Fruit fly (Drosophila melanogaster): ENCODE data around the gene CG16704.

The CG16704 gene

dm6 chr2L:3698992-3699514, 6.7 kb upstream of the CG16704 start, which contains the start of the genes CG10031 and CG42464:
Gene CG10031, minus strand, starts transcription at chr2L:3699092.
Gene CG42464, plus strand, starts transcription at chr2L:3699464.
- no peak for TF ChIP-seq N (GFP tag; optimal IDR thresholded peaks at IDR 0.05)
- no peak for TF ChIP-seq ey (GFP tag; optimal IDR thresholded peaks at IDR 0.05)
- no peak for TF ChIP-seq woc (GFP tag; optimal IDR thresholded peaks at IDR 0.05)
- no peak for TF ChIP-seq tai (GFP tag; optimal IDR thresholded peaks at IDR 0.05)
- no peak for TF ChIP-seq CG32264 (GFP tag; optimal IDR thresholded peaks at IDR 0.05)
- no peak for TF ChIP-seq sv (GFP tag; optimal IDR thresholded peaks at IDR 0.05)
- TF ChIP-seq Jra (GFP tag; optimal IDR thresholded peaks at IDR 0.05): no peak
- no peak for TF ChIP-seq brk (GFP tag; optimal IDR thresholded peaks at IDR 0.05)
- no peak for TF ChIP-seq usp (GFP tag; optimal IDR thresholded peaks at IDR 0.05)
- no peak for TF ChIP-seq CrebA (GFP tag; optimal IDR thresholded peaks at IDR 0.05; ENCODE audit: borderline replicate concordance)
- TF ChIP-seq h (GFP tag; optimal IDR thresholded peaks at IDR 0.05): no peak
- no peak for TF ChIP-seq dsf (GFP tag; optimal IDR thresholded peaks at IDR 0.05; ENCODE audit: borderline replicate concordance)
- TF ChIP-seq Hnf4 (GFP tag; optimal IDR thresholded peaks at IDR 0.05): no peak
- TF ChIP-seq lola (GFP tag; optimal IDR thresholded peaks at IDR 0.05): no peak
- no peak for TF ChIP-seq Abd-B (GFP tag; optimal IDR thresholded peaks at IDR 0.05)
- no peak for TF ChIP-seq Hr83 (GFP tag; optimal IDR thresholded peaks at IDR 0.05; ENCODE audit: poor library complexity, severe bottlenecking)
- no peak for TF ChIP-seq psq (GFP tag; optimal IDR thresholded peaks at IDR 0.05)
- no peak for TF ChIP-seq sage (GFP tag; optimal IDR thresholded peaks at IDR 0.05)

- TF ChIP-seq Hr78 (GFP tag; optimal IDR thresholded peaks at IDR 0.05) (no peak), Hr83 (GFP tag; optimal IDR thresholded peaks at IDR 0.05; ENCODE audit: poor library complexity, severe bottlenecking) (no peak), rgr (GFP tag; optimal IDR thresholded peaks at IDR 0.05) (no peak), OdsH (GFP tag; optimal IDR thresholded peaks at IDR 0.05) (no peak), Myc (optimal IDR thresholded peaks at IDR 0.05) (no peak), GATAd (GFP tag; optimal IDR thresholded peaks at IDR 0.05) (no peak), dsf (GFP tag; optimal IDR thresholded peaks at IDR 0.05; ENCODE audit: borderline replicate concordance) (no peak), Vsx2 (GFP tag; optimal IDR thresholded peaks at IDR 0.05; ENCODE audit: partially characterized antibody) (no peak), tai (GFP tag; optimal IDR thresholded peaks at IDR 0.05) (no peak), usp (GFP tag; optimal IDR thresholded peaks at IDR 0.05) (no peak), fru (GFP tag; optimal IDR thresholded peaks at IDR 0.05) (no peak), brk (GFP tag; optimal IDR thresholded peaks at IDR 0.05) (no peak), ey (GFP tag; optimal IDR thresholded peaks at IDR 0.05) (no peak), sage (GFP tag; optimal IDR thresholded peaks at IDR 0.05) (no peak), Sp1 (GFP tag; optimal IDR thresholded peaks at IDR 0.05) (no peak), foxo (GFP tag; optimal IDR thresholded peaks at IDR 0.05) (no peak), Rel (GFP tag; optimal IDR thresholded peaks at IDR 0.05) (no peak), Rel (tag; optimal IDR thresholded peaks at IDR 0.05) (no peak), CG9705 (GFP tag; optimal IDR thresholded peaks at IDR 0.05) (no peak), CG32264 (GFP tag; optimal IDR thresholded peaks at IDR 0.05) (no peak)
These were observed 5.4 kb upstream of the CG16704 start, which contains the start of gene CG3604 for dm6 chr2L:3697772-3698171. Gene CG3604, minus strand, starts transcription at chr2L:3697872.

- no peak for TF ChIP-seq foxo (GFP tag; optimal IDR thresholded peaks at IDR 0.05)
- TF ChIP-seq CG32264 (GFP tag; optimal IDR thresholded peaks at IDR 0.05): no peak
- TF ChIP-seq ey (GFP tag; optimal IDR thresholded peaks at IDR 0.05): no peak
- no peak for TF ChIP-seq sv (GFP tag; optimal IDR thresholded peaks at IDR 0.05)
- no peak for TF ChIP-seq tai (GFP tag; optimal IDR thresholded peaks at IDR 0.05)
- no peak for TF ChIP-seq dmrt93B (GFP tag; optimal IDR thresholded peaks at IDR 0.05)
- no peak for TF ChIP-seq Mio (GFP tag; optimal IDR thresholded peaks at IDR 0.05)
- TF ChIP-seq Myc (optimal IDR thresholded peaks at IDR 0.05): no peak
- TF ChIP-seq Sp1 (GFP tag; optimal IDR thresholded peaks at IDR 0.05): no peak
- TF ChIP-seq OdsH (GFP tag; optimal IDR thresholded peaks at IDR 0.05): no peak
- no peak for TF ChIP-seq br (GFP tag; optimal IDR thresholded peaks at IDR 0.05)
These were observed 4.1 kb upstream of the CG16704 start, which contains the start of gene IM33 for dm6 chr2L:3696438-3696837. Gene IM33, minus strand, starts transcription at chr2L:3696658.

dm6 chr2L:3695361-3695818, 3.0 kb upstream of the CG16704 start, which contains the start of gene CG16713:
Gene CG16713, minus strand, starts transcription at chr2L:3695411.
- TF ChIP-seq lola (GFP tag; optimal IDR thresholded peaks at IDR 0.05) (no peak), Myc (optimal IDR thresholded peaks at IDR 0.05) (no peak), CrebA (GFP tag; optimal IDR thresholded peaks at IDR 0.05; ENCODE audit: borderline replicate concordance) (no peak), Rel (GFP tag; optimal IDR thresholded peaks at IDR 0.05) (no peak), Rel (tag; optimal IDR thresholded peaks at IDR 0.05) (peak; percentile 96)
